Fruit fly (Drosophila melanogaster): ENCODE results near the gene CG11695.

DNA sequence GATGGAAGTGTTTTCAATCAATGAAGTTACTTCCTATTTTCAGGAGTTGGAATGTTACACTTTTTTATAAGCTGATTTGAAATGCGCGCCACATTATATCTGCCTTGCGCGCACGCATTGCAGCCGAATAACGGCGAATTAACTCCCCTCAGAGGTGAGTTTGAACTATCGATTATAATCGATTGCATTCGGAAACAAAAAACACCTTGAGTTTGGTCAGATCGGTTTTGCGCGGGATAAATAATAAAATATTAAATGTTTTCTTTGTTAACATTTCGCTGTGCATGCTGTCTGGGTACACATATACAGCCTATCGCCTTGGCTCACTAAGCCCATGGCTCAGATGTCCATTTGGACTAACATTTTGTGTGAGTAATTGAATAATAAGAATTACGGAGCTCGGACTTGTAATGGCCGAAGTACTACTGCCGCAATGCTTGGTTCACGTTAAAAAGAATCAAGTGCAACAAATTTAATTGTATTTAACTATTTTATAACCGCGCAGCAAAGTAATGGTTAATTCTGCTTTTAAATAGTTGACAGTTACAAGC, 44.7 kb downstream of the CG11695 start:
- TF ChIP-seq CG34367 (tag; optimal IDR thresholded peaks at IDR 0.05) (no peak), EcR (GFP tag; optimal IDR thresholded peaks at IDR 0.05) (no peak), CG9948 (tag; optimal IDR thresholded peaks at IDR 0.05) (no peak), CG32121 (GFP tag; IDR thresholded peaks at IDR 0.05) (no peak)

Measured in whole organism, pupa.